Worm (Caenorhabditis elegans) whole organism, L3 larva: ENCODE results near the gene F54F2.7.
A peak's percentile ranks its signal among the peaks of the same experiment; 100 is the strongest.

Source experiments
- R02D3.7 ChIP-seq: fragments of 150-350 bp; optimal IDR thresholded peaks from 2 replicates; lab custom pipeline; 2014; ENCODE audit warnings: missing biosample characterization, missing genetic modification characterization
- ZK546.5 ChIP-seq: sonication (generic microtip); optimal IDR thresholded peaks from 2 replicates; lab custom pipeline; 2017; ENCODE audit warnings: missing biosample characterization, missing genetic modification characterization
- aly-2 ChIP-seq: fragments of 150-350 bp; optimal IDR thresholded peaks from 2 replicates; lab custom pipeline; 2014; ENCODE audit warnings: missing biosample characterization, missing genetic modification characterization
- ama-1 ChIP-seq: fragments of 150-350 bp; optimal IDR thresholded peaks from 2 replicates; lab custom pipeline; 2018
- ceh-28 ChIP-seq: fragments of 150-350 bp; optimal IDR thresholded peaks from 2 replicates; lab custom pipeline; 2014; ENCODE audit warnings: missing biosample characterization, missing genetic modification reagents, missing genetic modification characterization
- ceh-9 ChIP-seq: sonication (generic microtip); optimal IDR thresholded peaks from 2 replicates; lab custom pipeline; 2018; ENCODE audit warnings: missing biosample characterization, missing genetic modification characterization
- daf-12 ChIP-seq: fragments of 150-350 bp; optimal IDR thresholded peaks from 2 replicates; lab custom pipeline; 2014; ENCODE audit warnings: missing biosample characterization, missing genetic modification reagents, missing genetic modification characterization
- egl-5 ChIP-seq: fragments of 150-350 bp; optimal IDR thresholded peaks from 2 replicates; lab custom pipeline; 2017; ENCODE audit warnings: missing biosample characterization, missing genetic modification reagents, missing genetic modification characterization, inconsistent platforms
- elt-1 ChIP-seq: fragments of 150-350 bp; optimal IDR thresholded peaks from 2 replicates; lab custom pipeline; 2014; ENCODE audit warnings: missing biosample characterization, missing genetic modification characterization
- elt-2 ChIP-seq: sonication (generic microtip); optimal IDR thresholded peaks from 2 replicates; lab custom pipeline; 2016; ENCODE audit warnings: missing genetic modification reagents, mild to moderate bottlenecking, missing genetic modification characterization, missing compliant biosample characterization
- elt-3 ChIP-seq, 3 experiments: fragments of 150-350 bp in 1 of 3; sonication (generic microtip) in 2 of 3; optimal IDR thresholded peaks; 2 replicates in 2 of 3; 4 replicates in 1 of 3; lab custom pipeline; 2014 to 2017; ENCODE audit warnings: missing biosample characterization in 3 of 3, missing genetic modification characterization in 3 of 3
- fos-1 ChIP-seq: fragments of 150-350 bp; optimal IDR thresholded peaks from 2 replicates; lab custom pipeline; 2014; ENCODE audit warnings: missing biosample characterization, missing genetic modification characterization
- lin-15B ChIP-seq: fragments of 150-350 bp; optimal IDR thresholded peaks from 2 replicates; lab custom pipeline; 2014; ENCODE audit warnings: missing biosample characterization, missing genetic modification characterization
- lsy-12 ChIP-seq: sonication (generic microtip); optimal IDR thresholded peaks from 2 replicates; lab custom pipeline; 2016; ENCODE audit warnings: mild to moderate bottlenecking, missing genetic modification characterization, missing compliant biosample characterization
- mdl-1 ChIP-seq: fragments of 150-350 bp; optimal IDR thresholded peaks from 2 replicates; lab custom pipeline; 2014; ENCODE audit warnings: missing biosample characterization, missing genetic modification characterization
- nfya-1 ChIP-seq: sonication (generic microtip); optimal IDR thresholded peaks from 2 replicates; lab custom pipeline; 2017; ENCODE audit warnings: missing genetic modification characterization, mild to moderate bottlenecking, missing compliant biosample characterization, antibody characterized with exemption, moderate library complexity; ENCODE audit not compliant: insufficient read depth
- nhr-11 ChIP-seq: fragments of 150-350 bp; optimal IDR thresholded peaks from 2 replicates; lab custom pipeline; 2014; ENCODE audit warnings: missing biosample characterization, missing genetic modification characterization
- nhr-12 ChIP-seq: fragments of 150-350 bp; optimal IDR thresholded peaks from 2 replicates; lab custom pipeline; 2014; ENCODE audit warnings: missing biosample characterization, missing genetic modification characterization
- nhr-237 ChIP-seq: fragments of 150-350 bp; optimal IDR thresholded peaks from 2 replicates; lab custom pipeline; 2014; ENCODE audit warnings: missing biosample characterization, missing genetic modification characterization
- nhr-28 ChIP-seq: fragments of 150-350 bp; optimal IDR thresholded peaks from 2 replicates; lab custom pipeline; 2014; ENCODE audit warnings: missing biosample characterization, missing genetic modification characterization
- nhr-43 ChIP-seq: sonication (generic microtip); optimal IDR thresholded peaks from 2 replicates; lab custom pipeline; 2016; ENCODE audit warnings: mild to moderate bottlenecking, missing genetic modification characterization, missing compliant biosample characterization; ENCODE audit not compliant: poor library complexity, severe bottlenecking
- nhr-67 ChIP-seq: fragments of 150-350 bp; optimal IDR thresholded peaks from 2 replicates; lab custom pipeline; 2014; ENCODE audit warnings: missing biosample characterization, missing genetic modification characterization
- nhr-76 ChIP-seq: fragments of 150-350 bp; sonication (generic microtip); optimal IDR thresholded peaks from 5 replicates; lab custom pipeline; 2014; ENCODE audit warnings: missing biosample characterization, missing genetic modification characterization
- nhr-77 ChIP-seq: fragments of 150-350 bp; optimal IDR thresholded peaks from 2 replicates; lab custom pipeline; 2014; ENCODE audit warnings: missing biosample characterization, missing genetic modification characterization
- pha-4 ChIP-seq: fragments of 150-350 bp; optimal IDR thresholded peaks from 2 replicates; lab custom pipeline; 2014; ENCODE audit warnings: missing biosample characterization, missing genetic modification reagents, missing genetic modification characterization
- sea-2 ChIP-seq: fragments of 150-350 bp; sonication (generic microtip); optimal IDR thresholded peaks from 4 replicates; lab custom pipeline; 2014; ENCODE audit warnings: missing biosample characterization, missing genetic modification reagents, missing genetic modification characterization
- skn-1 ChIP-seq: fragments of 150-350 bp; optimal IDR thresholded peaks from 2 replicates; lab custom pipeline; 2014; ENCODE audit warnings: missing biosample characterization, missing genetic modification characterization
- tbx-2 ChIP-seq: sonication (generic microtip); optimal IDR thresholded peaks from 2 replicates; lab custom pipeline; 2016; ENCODE audit warnings: mild to moderate bottlenecking, missing genetic modification characterization, missing compliant biosample characterization
- unc-39 ChIP-seq: sonication (generic microtip); optimal IDR thresholded peaks from 4 replicates; lab custom pipeline; 2017; ENCODE audit warnings: missing biosample characterization, missing genetic modification characterization
- unc-62 ChIP-seq: fragments of 150-350 bp; sonication (generic microtip); optimal IDR thresholded peaks from 4 replicates; lab custom pipeline; 2014; ENCODE audit warnings: missing biosample characterization, missing genetic modification reagents, missing genetic modification characterization
- zag-1 ChIP-seq: fragments of 150-350 bp; optimal IDR thresholded peaks from 2 replicates; lab custom pipeline; 2014; ENCODE audit warnings: missing biosample characterization, missing genetic modification characterization

The F54F2.7 gene

ce11 chrIII:8780473-8780872, 26.7 kb downstream of the F54F2.7 start (continued):
- TF ChIP-seq nhr-43 (tag; lab: Kevin White, UChicago) (peak; percentile 81), aly-2 (tag; lab: Kevin White, UChicago) (no peak), lsy-12 (tag; lab: Kevin White, UChicago) (no peak)

ce11 chrIII:8779912-8780311, 27.2 kb downstream of the F54F2.7 start, which contains the start of gene K02D10.4:
Gene K02D10.4, minus strand, starts transcription at chrIII:8780012.
- TF ChIP-seq ceh-9 (tag; lab: Kevin White, UChicago) (no peak), lin-15B (tag; lab: Kevin White, UChicago) (no peak), ZK546.5 (tag; lab: Kevin White, UChicago) (no peak), nhr-77 (tag; lab: Kevin White, UChicago) (no peak), R02D3.7 (tag; lab: Kevin White, UChicago) (no peak), unc-39 (no peak), fos-1 (tag; lab: Kevin White, UChicago) (no peak), egl-5 (tag; lab: Kevin White, UChicago) (no peak), nhr-237 (tag; lab: Kevin White, UChicago) (no peak), nhr-76 (tag; lab: Kevin White, UChicago) (no peak), unc-62 (no peak), nhr-28 (tag; lab: Kevin White, UChicago) (no peak), pha-4 (tag; lab: Kevin White, UChicago) (no peak)

- no peak for TF ChIP-seq zag-1 (tag; lab: Kevin White, UChicago)
Observed at ce11 chrIII:8775953-8776352, 31.2 kb downstream of the F54F2.7 start, which contains the start of gene snap-29. Gene snap-29, plus strand, starts transcription at chrIII:8776253.

- no peak for TF ChIP-seq skn-1 (tag; lab: Kevin White, UChicago)
- no peak for TF ChIP-seq nhr-43 (tag; lab: Kevin White, UChicago)
- no peak for TF ChIP-seq nhr-76 (tag; lab: Kevin White, UChicago)
- TF ChIP-seq lsy-12 (tag; lab: Kevin White, UChicago) = no peak
- TF ChIP-seq nhr-77 (tag; lab: Kevin White, UChicago) = no peak
- no peak for TF ChIP-seq nhr-28 (tag; lab: Kevin White, UChicago)
- no peak for TF ChIP-seq ama-1 (lab: Kevin White, UChicago)
- no peak for TF ChIP-seq daf-12 (tag; lab: Kevin White, UChicago)
- TF ChIP-seq aly-2 (tag; lab: Kevin White, UChicago) = no peak
- TF ChIP-seq zag-1 (tag; lab: Kevin White, UChicago) = no peak
- TF ChIP-seq ceh-28 (tag; lab: Kevin White, UChicago) = no peak
- TF ChIP-seq unc-39 = no peak
- TF ChIP-seq nhr-67 (tag; lab: Kevin White, UChicago) = no peak
Observed at ce11 chrIII:8773375-8773774, 33.8 kb downstream of the F54F2.7 start.

- TF ChIP-seq egl-5 (tag; lab: Kevin White, UChicago) (peak; percentile 9), skn-1 (tag; lab: Kevin White, UChicago) (no peak), elt-1 (no peak), sea-2 (GFP tag; lab: Kevin White, UChicago) (no peak), tbx-2 (tag; lab: Kevin White, UChicago) (no peak), elt-3 (tag; optimal IDR thresholded peaks at IDR 0.05; lab: Kevin White, UChicago) (no peak), ama-1 (lab: Kevin White, UChicago) (no peak), mdl-1 (no peak), nfya-1 (tag; lab: Kevin White, UChicago) (no peak), zag-1 (tag; lab: Kevin White, UChicago) (no peak), elt-2 (peak; percentile 11), lsy-12 (tag; lab: Kevin White, UChicago) (no peak)
- TF ChIP-seq, all 47 proteins: peak for 2
Observed at ce11 chrIII:8772428-8773027, 34.6 kb downstream of the F54F2.7 start.

- no peak for TF ChIP-seq unc-39
- TF ChIP-seq nhr-28 (tag; lab: Kevin White, UChicago) = no peak
- no peak for TF ChIP-seq skn-1 (tag; lab: Kevin White, UChicago)
- no peak for TF ChIP-seq nhr-237 (tag; lab: Kevin White, UChicago)
- no peak for TF ChIP-seq nfya-1 (tag; lab: Kevin White, UChicago)
- no peak for TF ChIP-seq nhr-11 (tag; lab: Kevin White, UChicago)
- TF ChIP-seq egl-5 (tag; lab: Kevin White, UChicago) = no peak
- TF ChIP-seq nhr-12 (tag; lab: Kevin White, UChicago) = no peak
- TF ChIP-seq zag-1 (tag; lab: Kevin White, UChicago) = no peak
Observed at ce11 chrIII:8771851-8772250, 35.3 kb downstream of the F54F2.7 start, which contains the start of gene K02D10.3. Gene K02D10.3, minus strand, starts transcription at chrIII:8771951.
